Worm (Caenorhabditis elegans): ENCODE data around the gene F54F2.9.
A peak's percentile ranks its signal among the peaks of the same experiment; 100 is the strongest.

Gene F54F2.9

ce11 chrIII:8847722-8848121 is 20.7 kb upstream of the F54F2.9 start:
- peak; percentile 73 for TF ChIP-seq W03F9.2 (tag; optimal IDR thresholded peaks at IDR 0.05)
- TF ChIP-seq him-1 (tag; optimal IDR thresholded peaks at IDR 0.05): no peak

- TF ChIP-seq dao-5 (tag; optimal IDR thresholded peaks at IDR 0.05): no peak
- TF ChIP-seq him-1 (tag; optimal IDR thresholded peaks at IDR 0.05): no peak
- TF ChIP-seq W03F9.2 (tag; optimal IDR thresholded peaks at IDR 0.05): no peak
Measured at ce11 chrIII:8845114-8845513, 18.1 kb upstream of the F54F2.9 start, which contains the start of gene F44E2.6. TSS of gene F44E2.6 (minus strand) at chrIII:8845214.

ce11 chrIII:8844137-8844536 is 17.1 kb upstream of the F54F2.9 start:
- TF ChIP-seq W03F9.2 (tag; optimal IDR thresholded peaks at IDR 0.05) (no peak), him-1 (tag; optimal IDR thresholded peaks at IDR 0.05) (no peak), dao-5 (tag; optimal IDR thresholded peaks at IDR 0.05) (no peak)

ce11 chrIII:8839813-8840212 is 12.8 kb upstream of the F54F2.9 start:
- no peak for TF ChIP-seq him-1 (tag; optimal IDR thresholded peaks at IDR 0.05)
- no peak for TF ChIP-seq W03F9.2 (tag; optimal IDR thresholded peaks at IDR 0.05)
- no peak for TF ChIP-seq dao-5 (tag; optimal IDR thresholded peaks at IDR 0.05)

- no peak for TF ChIP-seq W03F9.2 (tag; optimal IDR thresholded peaks at IDR 0.05)
- TF ChIP-seq dao-5 (tag; optimal IDR thresholded peaks at IDR 0.05): no peak
- TF ChIP-seq him-1 (tag; optimal IDR thresholded peaks at IDR 0.05): no peak
Measured at ce11 chrIII:8838075-8838474, 11.0 kb upstream of the F54F2.9 start, which contains the start of gene F44E2.4. TSS of gene F44E2.4 (minus strand) at chrIII:8838424.

- TF ChIP-seq dao-5 (tag; optimal IDR thresholded peaks at IDR 0.05) (no peak), W03F9.2 (tag; optimal IDR thresholded peaks at IDR 0.05) (no peak), him-1 (tag; optimal IDR thresholded peaks at IDR 0.05) (no peak)
Measured at ce11 chrIII:8831059-8831750, 4.2 kb upstream of the F54F2.9 start, which contains the start of gene F44E2.10. TSS of gene F44E2.10 (minus strand) at chrIII:8831109.

- TF ChIP-seq dao-5 (tag; optimal IDR thresholded peaks at IDR 0.05) (no peak), W03F9.2 (tag; optimal IDR thresholded peaks at IDR 0.05) (no peak)
Measured at ce11 chrIII:8829245-8829644, 2.2 kb upstream of the F54F2.9 start, which contains the start of gene F44E2.3. TSS of gene F44E2.3 (minus strand) at chrIII:8829305.

- TF ChIP-seq dao-5 (tag; optimal IDR thresholded peaks at IDR 0.05) (no peak), him-1 (tag; optimal IDR thresholded peaks at IDR 0.05) (no peak), W03F9.2 (tag; optimal IDR thresholded peaks at IDR 0.05) (no peak)
Measured at ce11 chrIII:8824556-8824955, 2.5 kb downstream of the F54F2.9 start.

ce11 chrIII:8818599-8818998 is 8.4 kb downstream of the F54F2.9 start, which contains the start of gene pat-2:
TSS of gene pat-2 (plus strand) at chrIII:8818899.
- TF ChIP-seq him-1 (tag; optimal IDR thresholded peaks at IDR 0.05): no peak
- no peak for TF ChIP-seq W03F9.2 (tag; optimal IDR thresholded peaks at IDR 0.05)
- TF ChIP-seq dao-5 (tag; optimal IDR thresholded peaks at IDR 0.05): no peak

ce11 chrIII:8815699-8816098 is 11.3 kb downstream of the F54F2.9 start:
- no peak for TF ChIP-seq W03F9.2 (tag; optimal IDR thresholded peaks at IDR 0.05)
- no peak for TF ChIP-seq dao-5 (tag; optimal IDR thresholded peaks at IDR 0.05)
- no peak for TF ChIP-seq him-1 (tag; optimal IDR thresholded peaks at IDR 0.05)

- TF ChIP-seq W03F9.2 (tag; optimal IDR thresholded peaks at IDR 0.05) (no peak), him-1 (tag; optimal IDR thresholded peaks at IDR 0.05) (no peak), dao-5 (tag; optimal IDR thresholded peaks at IDR 0.05) (no peak)
Measured at ce11 chrIII:8811111-8811510, 15.9 kb downstream of the F54F2.9 start.

- no peak for TF ChIP-seq him-1 (tag; optimal IDR thresholded peaks at IDR 0.05)
- TF ChIP-seq W03F9.2 (tag; optimal IDR thresholded peaks at IDR 0.05): no peak
- no peak for TF ChIP-seq dao-5 (tag; optimal IDR thresholded peaks at IDR 0.05)
Measured at ce11 chrIII:8809245-8809971, 17.6 kb downstream of the F54F2.9 start, which contains the start of gene prx-19. TSS of gene prx-19 (minus strand) at chrIII:8809295.

- no peak for TF ChIP-seq dao-5 (tag; optimal IDR thresholded peaks at IDR 0.05)
- TF ChIP-seq W03F9.2 (tag; optimal IDR thresholded peaks at IDR 0.05): no peak
- no peak for TF ChIP-seq him-1 (tag; optimal IDR thresholded peaks at IDR 0.05)
Measured at ce11 chrIII:8807246-8807645, 19.8 kb downstream of the F54F2.9 start, which contains the start of gene F54F2.7. TSS of gene F54F2.7 (minus strand) at chrIII:8807346.

ce11 chrIII:8805815-8806214 is 21.2 kb downstream of the F54F2.9 start:
- TF ChIP-seq him-1 (tag; optimal IDR thresholded peaks at IDR 0.05) (no peak), W03F9.2 (tag; optimal IDR thresholded peaks at IDR 0.05) (no peak), dao-5 (tag; optimal IDR thresholded peaks at IDR 0.05) (no peak)
